Fruit fly (Drosophila melanogaster): ENCODE data around the gene CG17751.

The CG17751 gene

DNA sequence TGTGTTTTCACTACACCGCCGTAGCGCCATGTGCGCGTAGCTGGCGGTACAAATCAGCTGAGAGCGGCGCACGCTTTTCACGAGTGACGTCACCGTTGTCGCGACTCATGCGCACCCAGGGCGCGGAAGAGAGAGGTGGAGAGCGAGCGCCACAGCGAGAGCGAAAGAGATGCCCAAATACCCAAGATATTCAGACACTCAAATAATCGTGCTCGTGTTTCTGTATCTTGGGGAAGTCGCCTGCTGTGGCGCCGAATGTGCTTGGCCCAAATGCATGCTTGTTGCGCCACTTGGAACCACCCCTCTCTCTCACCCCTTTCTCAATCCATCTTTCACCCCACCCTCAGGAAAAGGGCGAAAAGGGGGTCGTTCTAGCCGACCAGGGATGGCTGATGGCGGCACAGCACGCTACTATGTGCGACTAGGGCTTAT lies 25.6 kb downstream of the CG17751 start, which contains the start of gene CG6231 (continued):
- TF ChIP-seq lola (GFP tag; optimal IDR thresholded peaks at IDR 0.05) (no peak), unc-4 (GFP tag; IDR thresholded peaks at IDR 0.05; ENCODE audit: partially characterized antibody) (peak; percentile 48; the same call in 1 of the 2 replicates), CG10209 (GFP tag; optimal IDR thresholded peaks at IDR 0.05) (no peak), E2f1 (GFP tag; IDR thresholded peaks at IDR 0.05) (no peak; the same call in 1 of the 2 replicates), Pdp1 (GFP tag; optimal IDR thresholded peaks at IDR 0.05) (peak in 1 of 2 experiments; percentile 43), Vsx1 (GFP tag; optimal IDR thresholded peaks at IDR 0.05) (no peak), CG14965 (GFP tag; optimal IDR thresholded peaks at IDR 0.05; ENCODE audit: borderline replicate concordance) (no peak), HLH3B (GFP tag; IDR thresholded peaks at IDR 0.05) (peak; percentile 25; the same call in 1 of the 2 replicates), E2f2 (GFP tag; IDR thresholded peaks at IDR 0.05) (peak; percentile 20; the same call in 1 of the 2 replicates), lbe (GFP tag; optimal IDR thresholded peaks at IDR 0.05) (no peak), CG14710 (tag; optimal IDR thresholded peaks at IDR 0.05) (no peak), Med (GFP tag) (peak; percentile 58), al (GFP tag; IDR thresholded peaks at IDR 0.05) (no peak), salm (tag; optimal IDR thresholded peaks at IDR 0.05) (no peak), CG3163 (GFP tag; optimal IDR thresholded peaks at IDR 0.05) (no peak), dimm (GFP tag; IDR thresholded peaks at IDR 0.05) (no peak), HmgZ (tag; optimal IDR thresholded peaks at IDR 0.05) (no peak), hth (optimal IDR thresholded peaks at IDR 0.05) (no peak), CG16813 (GFP tag; IDR thresholded peaks at IDR 0.05; ENCODE audit: partially characterized antibody) (peak; percentile 35; the same call in 1 of the 3 replicates), crol (GFP tag; IDR thresholded peaks at IDR 0.05) (peak; percentile 87), CG9817 (tag; optimal IDR thresholded peaks at IDR 0.05) (no peak), tio (GFP tag; optimal IDR thresholded peaks at IDR 0.05) (no peak), CG10321 (GFP tag; IDR thresholded peaks at IDR 0.05) (peak; percentile 62), dpn (GFP tag; optimal IDR thresholded peaks at IDR 0.05) (no peak), CG13296 (GFP tag; optimal IDR thresholded peaks at IDR 0.05) (no peak), CG17829 (tag; optimal IDR thresholded peaks at IDR 0.05) (no peak), Opbp (GFP tag; IDR thresholded peaks at IDR 0.05; ENCODE audit: partially characterized antibody) (no peak), lov (optimal IDR thresholded peaks at IDR 0.05) (no peak), lov (GFP tag; IDR thresholded peaks at IDR 0.05) (no peak), Oli (tag; optimal IDR thresholded peaks at IDR 0.05) (no peak), kni (GFP tag; optimal IDR thresholded peaks at IDR 0.05) (no peak), cas (GFP tag; IDR thresholded peaks at IDR 0.05) (no peak), seq (GFP tag; IDR thresholded peaks at IDR 0.05) (no peak), pros (GFP tag; optimal IDR thresholded peaks at IDR 0.05) (peak; percentile 26), CG18476 (GFP tag; optimal IDR thresholded peaks at IDR 0.05) (no peak), TFAM (GFP tag; optimal IDR thresholded peaks at IDR 0.05) (no peak), Doc3 (GFP tag; IDR thresholded peaks at IDR 0.05; ENCODE audit: partially characterized antibody) (peak; percentile 19; the same call in 1 of the 3 replicates), pzg (GFP tag; optimal IDR thresholded peaks at IDR 0.05) (no peak), CG33557 (GFP tag; optimal IDR thresholded peaks at IDR 0.05) (no peak), vnd (GFP tag; IDR thresholded peaks at IDR 0.05; ENCODE audit: partially characterized antibody) (no peak), CG13624 (GFP tag; optimal IDR thresholded peaks at IDR 0.05) (no peak), rib (GFP tag; IDR thresholded peaks at IDR 0.05) (no peak), CG1603 (tag; optimal IDR thresholded peaks at IDR 0.05) (no peak), Atf3 (GFP tag; optimal IDR thresholded peaks at IDR 0.05) (peak; percentile 67), Adf1 (GFP tag; IDR thresholded peaks at IDR 0.05) (peak; percentile 45; the same call in 1 of the 2 replicates), her (GFP tag; optimal IDR thresholded peaks at IDR 0.05) (no peak), CG1792 (GFP tag; optimal IDR thresholded peaks at IDR 0.05) (no peak), CG11695 (GFP tag; IDR thresholded peaks at IDR 0.05) (no peak), CG18619 (GFP tag; optimal IDR thresholded peaks at IDR 0.05) (no peak), crc (GFP tag; optimal IDR thresholded peaks at IDR 0.05) (no peak)
